Worm (Caenorhabditis elegans) whole organism, midembryonic: Measurements from ENCODE around the gene parp-2.

Experiments
- T22C8.4 ChIP-seq: fragments of 200-800 bp; sonication (Bioruptor generic); IDR thresholded peaks from 2 replicates; pipeline ENCODE4 v1.3.6; 2022; ENCODE audit warnings: missing genetic modification characterization, missing compliant biosample characterization
- cog-1 ChIP-seq: sonication (generic microtip); optimal IDR thresholded peaks from 2 replicates; lab custom pipeline; 2016; ENCODE audit warnings: missing genetic modification characterization, missing compliant biosample characterization
- flt-1 ChIP-seq: fragments of 200-800 bp; sonication (Bioruptor generic); IDR thresholded peaks from 2 replicates; pipeline ENCODE4 v1.3.6; 2022; ENCODE audit warnings: missing genetic modification characterization, missing compliant biosample characterization
- ref-1 ChIP-seq: fragments of 200-800 bp; sonication (Bioruptor generic); conservative IDR thresholded peaks from 2 replicates; pipeline ENCODE4 v1.3.6; 2022; ENCODE audit warnings: missing genetic modification reagents, missing genetic modification characterization, missing compliant biosample characterization
- tab-1 ChIP-seq: fragments of 200-800 bp; sonication (Bioruptor generic); IDR thresholded peaks from 2 replicates; pipeline ENCODE4 v1.3.6; 2022; ENCODE audit warnings: missing genetic modification characterization, missing compliant biosample characterization
- ztf-23 ChIP-seq: fragments of 200-800 bp; sonication (Bioruptor generic); IDR thresholded peaks from 2 replicates; pipeline ENCODE4 v1.3.6; 2022; ENCODE audit warnings: missing genetic modification reagents, missing genetic modification characterization, missing compliant biosample characterization

DNA sequence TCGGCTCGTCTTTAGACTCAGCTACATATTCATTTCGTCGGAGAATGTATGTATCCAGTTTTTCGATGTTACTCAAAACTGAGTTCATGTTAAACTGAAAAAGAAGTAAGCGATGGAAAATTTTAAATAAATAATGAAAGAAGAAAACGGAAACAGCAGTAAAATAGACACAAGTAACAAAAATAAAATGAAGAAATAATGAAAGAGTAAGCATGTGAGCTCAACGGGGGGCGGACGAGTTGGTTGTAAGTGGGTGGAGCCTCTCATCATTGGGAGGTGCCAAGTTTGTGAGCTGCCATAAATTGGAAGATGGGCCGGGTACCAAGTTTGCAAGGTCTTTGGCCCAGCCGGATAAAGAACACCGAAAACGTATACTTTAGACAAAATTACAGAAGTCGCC is 9.4 kb upstream of the parp-2 start, which contains the start of gene wee-1.1:
- no peak for TF ChIP-seq ztf-23 (GFP tag; lab: Robert Waterston, UW)
- TF ChIP-seq tab-1 (GFP tag; lab: Robert Waterston, UW), result no peak
- no peak for TF ChIP-seq flt-1 (GFP tag; lab: Robert Waterston, UW)
- no peak for TF ChIP-seq cog-1 (tag; lab: Kevin White, UChicago)
- TF ChIP-seq T22C8.4, result no peak
- TF ChIP-seq ref-1, result no peak
